Worm (Caenorhabditis elegans) whole organism, mixed stage, embryonic: Measurements from ENCODE around the gene C33D3.4.

Source experiments
- M03D4.4 ChIP-seq: sonication (generic microtip); optimal IDR thresholded peaks from 2 replicates; lab custom pipeline; 2017; ENCODE audit warnings: mild to moderate bottlenecking, missing genetic modification characterization, missing compliant biosample characterization
- blmp-1 ChIP-seq: fragments of 150-350 bp; optimal IDR thresholded peaks from 2 replicates; lab custom pipeline; 2014; ENCODE audit warnings: missing biosample characterization, missing genetic modification characterization
- ceh-39 ChIP-seq: fragments of 150-350 bp; optimal IDR thresholded peaks from 2 replicates; lab custom pipeline; 2014; ENCODE audit warnings: missing biosample characterization, missing genetic modification characterization
- ceh-43 ChIP-seq: fragments of 200-800 bp; sonication (Bioruptor generic); optimal IDR thresholded peaks from 2 replicates; lab custom pipeline; 2018; ENCODE audit warnings: mild to moderate bottlenecking, missing genetic modification characterization, moderate library complexity, missing compliant biosample characterization
- ces-1 ChIP-seq: fragments of 150-350 bp; optimal IDR thresholded peaks from 2 replicates; lab custom pipeline; 2014; ENCODE audit warnings: missing biosample characterization, missing genetic modification reagents, missing genetic modification characterization
- cnd-1 ChIP-seq: fragments of 200-800 bp; sonication (Bioruptor generic); optimal IDR thresholded peaks from 2 replicates; lab custom pipeline; 2018; ENCODE audit warnings: mild to moderate bottlenecking, missing genetic modification characterization, missing compliant biosample characterization
- elt-1 ChIP-seq: sonication (generic microtip); optimal IDR thresholded peaks from 2 replicates; lab custom pipeline; 2017; ENCODE audit warnings: missing genetic modification characterization, mild to moderate bottlenecking, missing compliant biosample characterization, antibody characterized with exemption, moderate library complexity, borderline replicate concordance; ENCODE audit not compliant: insufficient read depth
- elt-3 ChIP-seq: fragments of 150-350 bp; optimal IDR thresholded peaks from 2 replicates; lab custom pipeline; 2014; ENCODE audit warnings: missing biosample characterization, missing genetic modification characterization
- flh-1 ChIP-seq: fragments of 200-800 bp; sonication (Bioruptor generic); optimal IDR thresholded peaks from 2 replicates; lab custom pipeline; 2018; ENCODE audit warnings: mild to moderate bottlenecking, missing genetic modification characterization, moderate library complexity, missing compliant biosample characterization
- ham-2 ChIP-seq: fragments of 200-800 bp; sonication (Bioruptor generic); optimal IDR thresholded peaks from 2 replicates; lab custom pipeline; 2018; ENCODE audit warnings: mild to moderate bottlenecking, missing genetic modification characterization, missing compliant biosample characterization
- lin-13 ChIP-seq: fragments of 150-350 bp; optimal IDR thresholded peaks from 2 replicates; lab custom pipeline; 2014; ENCODE audit warnings: missing biosample characterization, missing genetic modification characterization
- lin-32 ChIP-seq: fragments of 200-800 bp; sonication (Bioruptor generic); optimal IDR thresholded peaks from 2 replicates; lab custom pipeline; 2018; ENCODE audit warnings: mild to moderate bottlenecking, missing genetic modification characterization, missing compliant biosample characterization
- lsy-2 ChIP-seq: fragments of 150-350 bp; optimal IDR thresholded peaks from 2 replicates; lab custom pipeline; 2014; ENCODE audit warnings: missing biosample characterization, missing genetic modification characterization
- mep-1 ChIP-seq: fragments of 150-350 bp; optimal IDR thresholded peaks from 2 replicates; lab custom pipeline; 2017; ENCODE audit warnings: missing biosample characterization, missing genetic modification reagents, missing genetic modification characterization, inconsistent platforms
- mls-2 ChIP-seq: sonication (generic microtip); optimal IDR thresholded peaks from 2 replicates; lab custom pipeline; 2016; ENCODE audit warnings: mild to moderate bottlenecking, missing genetic modification characterization, moderate library complexity, missing compliant biosample characterization
- nhr-12 ChIP-seq: fragments of 150-350 bp; optimal IDR thresholded peaks from 2 replicates; lab custom pipeline; 2014; ENCODE audit warnings: missing biosample characterization, missing genetic modification characterization
- nhr-2 ChIP-seq: fragments of 150-350 bp; optimal IDR thresholded peaks from 2 replicates; lab custom pipeline; 2014; ENCODE audit warnings: missing biosample characterization, missing genetic modification characterization
- nhr-237 ChIP-seq: fragments of 150-350 bp; optimal IDR thresholded peaks from 2 replicates; lab custom pipeline; 2014; ENCODE audit warnings: missing biosample characterization, missing genetic modification characterization
- nhr-28 ChIP-seq: fragments of 150-350 bp; optimal IDR thresholded peaks from 2 replicates; lab custom pipeline; 2014; ENCODE audit warnings: missing biosample characterization, missing genetic modification characterization
- nhr-76 ChIP-seq: sonication (generic microtip); optimal IDR thresholded peaks from 2 replicates; lab custom pipeline; 2017; ENCODE audit warnings: missing biosample characterization, missing genetic modification characterization
- pha-4 ChIP-seq: fragments of 150-350 bp; optimal IDR thresholded peaks from 2 replicates; lab custom pipeline; 2018; ENCODE audit warnings: missing biosample characterization, missing genetic modification reagents, missing genetic modification characterization
- sem-2 ChIP-seq: fragments of 200-800 bp; sonication (Bioruptor generic); optimal IDR thresholded peaks from 2 replicates; lab custom pipeline; 2018; ENCODE audit warnings: mild to moderate bottlenecking, missing genetic modification characterization, missing compliant biosample characterization
- snpc-4 ChIP-seq: fragments of 150-350 bp; optimal IDR thresholded peaks from 2 replicates; lab custom pipeline; 2014; ENCODE audit warnings: missing biosample characterization, missing genetic modification characterization
- sptf-1 ChIP-seq: sonication (generic microtip); optimal IDR thresholded peaks from 2 replicates; lab custom pipeline; 2017; ENCODE audit warnings: mild to moderate bottlenecking, missing genetic modification characterization, moderate library complexity, missing compliant biosample characterization
- tbx-8 ChIP-seq: fragments of 200-800 bp; sonication (Bioruptor generic); optimal IDR thresholded peaks from 2 replicates; lab custom pipeline; 2018; ENCODE audit warnings: mild to moderate bottlenecking, missing genetic modification characterization, moderate library complexity, missing compliant biosample characterization
- unc-120 ChIP-seq: sonication (generic microtip); optimal IDR thresholded peaks from 2 replicates; lab custom pipeline; 2017; ENCODE audit warnings: missing genetic modification characterization, missing compliant biosample characterization; ENCODE audit not compliant: poor library complexity, severe bottlenecking
- unc-39 ChIP-seq: fragments of 150-350 bp; optimal IDR thresholded peaks from 2 replicates; lab custom pipeline; 2014; ENCODE audit warnings: missing biosample characterization, missing genetic modification characterization
- zip-8 ChIP-seq: fragments of 150-350 bp; optimal IDR thresholded peaks from 2 replicates; lab custom pipeline; 2014; ENCODE audit warnings: missing biosample characterization, missing genetic modification characterization
- ztf-11 ChIP-seq: fragments of 150-350 bp; optimal IDR thresholded peaks from 2 replicates; lab custom pipeline; 2014; ENCODE audit warnings: missing biosample characterization, missing genetic modification characterization

Gene C33D3.4

ce11 chrX:10479108-10479738, 9.6 kb upstream of the C33D3.4 start:
- TF ChIP-seq unc-39 (no peak), mls-2 (tag; lab: Kevin White, UChicago) (no peak), ztf-11 (no peak), lsy-2 (tag; lab: Kevin White, UChicago) (no peak), snpc-4 (no peak), sem-2 (GFP tag; lab: Kevin White, UChicago) (no peak), M03D4.4 (no peak), nhr-28 (tag; lab: Kevin White, UChicago) (no peak), blmp-1 (tag; lab: Kevin White, UChicago) (no peak), flh-1 (GFP tag; lab: Kevin White, UChicago) (no peak), unc-120 (tag; lab: Kevin White, UChicago) (no peak), pha-4 (no peak), lin-13 (tag; lab: Kevin White, UChicago) (no peak), tbx-8 (no peak), elt-3 (tag; lab: Kevin White, UChicago) (no peak), nhr-76 (no peak), zip-8 (tag; lab: Kevin White, UChicago) (no peak), nhr-2 (tag; lab: Kevin White, UChicago) (no peak), ceh-43 (GFP tag; lab: Kevin White, UChicago) (no peak)
- TF ChIP-seq, all 35 proteins: peak for 0

ce11 chrX:10480563-10481290, 8.1 kb upstream of the C33D3.4 start, which contains the start of gene elt-2:
Gene elt-2 (plus strand): TSS chrX:10481240.
- TF ChIP-seq elt-1 (tag; lab: Kevin White, UChicago) = no peak
- TF ChIP-seq ceh-43 (GFP tag; lab: Kevin White, UChicago) = no peak
- no peak for TF ChIP-seq pha-4

- TF ChIP-seq tbx-8 (no peak), elt-1 (tag; lab: Kevin White, UChicago) (no peak), unc-120 (tag; lab: Kevin White, UChicago) (no peak), sem-2 (GFP tag; lab: Kevin White, UChicago) (no peak), ham-2 (GFP tag; lab: Kevin White, UChicago) (no peak), ces-1 (GFP tag; lab: Kevin White, UChicago) (no peak), ceh-39 (tag; lab: Kevin White, UChicago) (no peak), nhr-28 (tag; lab: Kevin White, UChicago) (no peak), elt-3 (tag; lab: Kevin White, UChicago) (no peak), lin-13 (tag; lab: Kevin White, UChicago) (no peak), sptf-1 (tag; lab: Kevin White, UChicago) (no peak), mep-1 (tag; lab: Kevin White, UChicago) (no peak), lsy-2 (tag; lab: Kevin White, UChicago) (no peak), flh-1 (GFP tag; lab: Kevin White, UChicago) (no peak), pha-4 (no peak), mls-2 (tag; lab: Kevin White, UChicago) (no peak), blmp-1 (tag; lab: Kevin White, UChicago) (no peak), ceh-43 (GFP tag; lab: Kevin White, UChicago) (no peak), nhr-12 (tag; lab: Kevin White, UChicago) (no peak), cnd-1 (tag; lab: Kevin White, UChicago) (no peak)
These were observed 6.6 kb upstream of the C33D3.4 start for ce11 chrX:10482272-10482671.

- TF ChIP-seq nhr-76 = no peak
- TF ChIP-seq lin-13 (tag; lab: Kevin White, UChicago) = no peak
- no peak for TF ChIP-seq snpc-4
- TF ChIP-seq nhr-237 = no peak
- no peak for TF ChIP-seq lin-32 (GFP tag; lab: Kevin White, UChicago)
- TF ChIP-seq ztf-11 = no peak
- TF ChIP-seq unc-39 = no peak
- no peak for TF ChIP-seq ces-1 (GFP tag; lab: Kevin White, UChicago)
These were observed 3.5 kb upstream of the C33D3.4 start, which contains the start of gene C33D3.3 for ce11 chrX:10485300-10485755. Gene C33D3.3 (plus strand): TSS chrX:10485350.
